Fruit fly (Drosophila melanogaster): Measurements from ENCODE around the gene Ctl2.

The Ctl2 gene

dm6 chr3R:29074001-29074609 is 49.1 kb upstream of the Ctl2 start:
- TF ChIP-seq CG6813 (GFP tag; optimal IDR thresholded peaks at IDR 0.05) (peak; percentile 9), CG12769 (tag; optimal IDR thresholded peaks at IDR 0.05) (peak; percentile 78), CG18619 (GFP tag; optimal IDR thresholded peaks at IDR 0.05) (no peak), bigmax (GFP tag; optimal IDR thresholded peaks at IDR 0.05) (peak; percentile 96), CG2199 (GFP tag; IDR thresholded peaks at IDR 0.05) (0 out of 3 replicates have a peak, but pooled peaks have one; percentile 33), CG32767 (GFP tag; IDR thresholded peaks at IDR 0.05) (0 out of 2 replicates have a peak, but pooled peaks have one; percentile 55), Xrp1 (GFP tag; IDR thresholded peaks at IDR 0.05) (0 out of 2 replicates have a peak, but pooled peaks have one; percentile 19), stc (GFP tag; IDR thresholded peaks at IDR 0.05) (0 out of 2 replicates have a peak, but pooled peaks have one; percentile 14), CG2875 (GFP tag; optimal IDR thresholded peaks at IDR 0.05) (peak; percentile 4), CG18476 (GFP tag; optimal IDR thresholded peaks at IDR 0.05) (no peak), chm (GFP tag; IDR thresholded peaks at IDR 0.05) (no peak), CkIIα-i1 (GFP tag; IDR thresholded peaks at IDR 0.05) (no peak), Hmr (GFP tag; optimal IDR thresholded peaks at IDR 0.05) (peak; percentile 9), chn (GFP tag; optimal IDR thresholded peaks at IDR 0.05) (no peak), CG34376 (GFP tag; optimal IDR thresholded peaks at IDR 0.05) (peak; percentile 38), CG3281 (GFP tag; optimal IDR thresholded peaks at IDR 0.05) (peak; percentile 14), nerfin-1 (tag; optimal IDR thresholded peaks at IDR 0.05) (peak; percentile 10), CG10979 (tag; optimal IDR thresholded peaks at IDR 0.05) (peak; percentile 8), cad (GFP tag; optimal IDR thresholded peaks at IDR 0.05) (peak; percentile 63), CG4854 (GFP tag; optimal IDR thresholded peaks at IDR 0.05) (no peak), CG15601 (tag; optimal IDR thresholded peaks at IDR 0.05) (peak; percentile 5), kni (GFP tag; optimal IDR thresholded peaks at IDR 0.05) (peak; percentile 97), crol (GFP tag; IDR thresholded peaks at IDR 0.05) (peak; percentile 75), sug (tag; optimal IDR thresholded peaks at IDR 0.05) (peak; percentile 77), sqz (GFP tag; optimal IDR thresholded peaks at IDR 0.05) (peak; percentile 23), CG12155 (GFP tag; optimal IDR thresholded peaks at IDR 0.05) (peak; percentile 30), slbo (GFP tag; IDR thresholded peaks at IDR 0.05) (no peak), CG1832 (GFP tag; optimal IDR thresholded peaks at IDR 0.05) (peak; percentile 37), CG2202 (tag; optimal IDR thresholded peaks at IDR 0.05) (peak; percentile 21), gcm (GFP tag; optimal IDR thresholded peaks at IDR 0.05) (peak; percentile 2), CG12744 (GFP tag; optimal IDR thresholded peaks at IDR 0.05) (no peak), lov (optimal IDR thresholded peaks at IDR 0.05) (no peak), lov (GFP tag; IDR thresholded peaks at IDR 0.05) (0 out of 3 replicates have a peak, but pooled peaks have one; percentile 55), CG12219 (GFP tag; optimal IDR thresholded peaks at IDR 0.05) (peak; percentile 6), insv (GFP tag; optimal IDR thresholded peaks at IDR 0.05) (peak in 1 of 2 experiments; percentile 20), lab (GFP tag; optimal IDR thresholded peaks at IDR 0.05) (peak; percentile 10), chinmo (GFP tag; IDR thresholded peaks at IDR 0.05; ENCODE audit: partially characterized antibody) (peak; percentile 79; the same call in 2 of the 4 replicates), CG6791 (GFP tag; IDR thresholded peaks at IDR 0.05; ENCODE audit: partially characterized antibody) (no peak), zen (tag; optimal IDR thresholded peaks at IDR 0.05) (peak; percentile 71), Nf-YB (GFP tag; optimal IDR thresholded peaks at IDR 0.05) (peak; percentile 23), D19A (tag; optimal IDR thresholded peaks at IDR 0.05) (peak; percentile 64), rib (GFP tag; IDR thresholded peaks at IDR 0.05) (peak; percentile 14; the same call in 1 of the 2 replicates), CG33557 (GFP tag; optimal IDR thresholded peaks at IDR 0.05) (peak; percentile 27), ftz-f1 (GFP tag; optimal IDR thresholded peaks at IDR 0.05) (no peak), Pdp1 (GFP tag; optimal IDR thresholded peaks at IDR 0.05) (peak in 1 of 2 experiments; percentile 76), toy (GFP tag; IDR thresholded peaks at IDR 0.05) (no peak), pan (optimal IDR thresholded peaks at IDR 0.05) (no peak), pan (GFP tag; optimal IDR thresholded peaks at IDR 0.05 in 1 of 2, IDR thresholded peaks at IDR 0.05 in 1 of 2) (peak in 1 of 2 experiments; percentile 17), Dip2 (GFP tag; IDR thresholded peaks at IDR 0.05) (no peak)
